Worm (Caenorhabditis elegans) whole organism, L4/young adult: ENCODE data around the gene atp-5.

Source experiments
- W03F9.2 ChIP-seq: fragments of 150-350 bp; optimal IDR thresholded peaks from 2 replicates; lab custom pipeline; 2014; ENCODE audit warnings: missing biosample characterization, missing genetic modification characterization
- dao-5 ChIP-seq: sonication (generic microtip); optimal IDR thresholded peaks from 2 replicates; lab custom pipeline; 2016; ENCODE audit warnings: missing genotype, missing genetic modification characterization, moderate library complexity, missing compliant biosample characterization
- him-1 ChIP-seq: sonication (generic microtip); optimal IDR thresholded peaks from 2 replicates; lab custom pipeline; 2016; ENCODE audit warnings: missing genotype, missing genetic modification reagents, missing genetic modification characterization, missing compliant biosample characterization

ce11 chrV:11133516-11133915 is 9.8 kb upstream of the atp-5 start:
- TF ChIP-seq him-1 (no peak), W03F9.2 (tag; lab: Kevin White, UChicago) (no peak), dao-5 (tag; lab: Kevin White, UChicago) (no peak)
